Fruit fly (Drosophila melanogaster): ENCODE data around the gene Pus7.

Pus7 gene

DNA sequence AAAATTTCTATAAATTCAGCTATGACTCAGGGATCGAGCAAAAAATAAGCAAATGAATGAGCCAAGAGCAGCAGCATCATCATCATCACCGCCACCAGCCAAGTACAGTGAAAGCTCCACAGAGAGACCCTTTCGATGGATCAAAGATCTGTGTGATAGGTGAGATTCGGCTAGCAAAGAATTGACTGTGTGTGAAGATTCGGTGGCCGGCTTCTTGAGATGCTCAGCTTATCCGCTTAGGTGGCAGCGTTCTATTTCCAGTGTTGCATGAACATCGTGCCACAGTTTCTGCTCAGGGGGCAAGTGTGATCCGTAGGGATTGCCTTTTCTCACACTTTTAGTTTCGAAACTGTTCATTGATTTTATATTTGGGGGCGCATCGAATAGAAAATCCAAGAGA lies 43.3 kb downstream of the Pus7 start (continued):
- TF ChIP-seq Atf-2 (GFP tag; optimal IDR thresholded peaks at IDR 0.05) (no peak), slbo (GFP tag; IDR thresholded peaks at IDR 0.05) (0 out of 2 replicates have a peak, but pooled peaks have one; percentile 34), CG4854 (GFP tag; optimal IDR thresholded peaks at IDR 0.05) (no peak), CG16779 (GFP tag; IDR thresholded peaks at IDR 0.05) (0 out of 2 replicates have a peak, but pooled peaks have one; percentile 21), dati (GFP tag; IDR thresholded peaks at IDR 0.05) (no peak), Fer1 (GFP tag; optimal IDR thresholded peaks at IDR 0.05) (no peak), slp2 (GFP tag; optimal IDR thresholded peaks at IDR 0.05) (no peak), Nf-YB (GFP tag; optimal IDR thresholded peaks at IDR 0.05) (no peak), CG1233 (GFP tag; optimal IDR thresholded peaks at IDR 0.05) (no peak), dpn (GFP tag; optimal IDR thresholded peaks at IDR 0.05) (peak in 1 of 2 experiments; percentile 2), Lpt (GFP tag; optimal IDR thresholded peaks at IDR 0.05) (no peak), Kr (GFP tag; optimal IDR thresholded peaks at IDR 0.05) (no peak), CG18599 (GFP tag; optimal IDR thresholded peaks at IDR 0.05) (no peak), mam (GFP tag; optimal IDR thresholded peaks at IDR 0.05) (no peak), peb (GFP tag; IDR thresholded peaks at IDR 0.05) (0 out of 2 replicates have a peak, but pooled peaks have one; percentile 6), dmrt11E (tag; optimal IDR thresholded peaks at IDR 0.05) (no peak), CG30431 (GFP tag; optimal IDR thresholded peaks at IDR 0.05) (no peak), TFAM (GFP tag; optimal IDR thresholded peaks at IDR 0.05) (no peak), tgo (GFP tag; IDR thresholded peaks at IDR 0.05) (no peak), CHES-1-like (GFP tag; optimal IDR thresholded peaks at IDR 0.05) (peak; percentile 4), Dref (GFP tag; IDR thresholded peaks at IDR 0.05) (no peak), sens (GFP tag) (no peak), seq (GFP tag; IDR thresholded peaks at IDR 0.05) (no peak), ro (GFP tag; IDR thresholded peaks at IDR 0.05) (no peak), rib (GFP tag; IDR thresholded peaks at IDR 0.05) (no peak), CG34376 (GFP tag; optimal IDR thresholded peaks at IDR 0.05) (no peak), CG34224 (GFP tag; IDR thresholded peaks at IDR 0.05; ENCODE audit: partially characterized antibody) (no peak), her (GFP tag; optimal IDR thresholded peaks at IDR 0.05) (peak; percentile 13), GATAe (GFP tag; conservative IDR thresholded peaks at IDR 0.05) (no peak), stc (GFP tag; IDR thresholded peaks at IDR 0.05) (no peak), CG14667 (GFP tag; IDR thresholded peaks at IDR 0.05) (no peak), CrebB (tag; optimal IDR thresholded peaks at IDR 0.05) (no peak), bcd (GFP tag; optimal IDR thresholded peaks at IDR 0.05) (no peak), CG17568 (GFP tag; optimal IDR thresholded peaks at IDR 0.05) (no peak), CG12071 (GFP tag; optimal IDR thresholded peaks at IDR 0.05) (no peak), salm (tag; optimal IDR thresholded peaks at IDR 0.05) (no peak), sob (GFP tag; IDR thresholded peaks at IDR 0.05) (no peak), D19B (GFP tag; optimal IDR thresholded peaks at IDR 0.05) (no peak), Dek (tag; optimal IDR thresholded peaks at IDR 0.05) (no peak), CG7357 (GFP tag; IDR thresholded peaks at IDR 0.05) (no peak), Dfd (GFP tag; optimal IDR thresholded peaks at IDR 0.05) (no peak), CG8281 (tag; optimal IDR thresholded peaks at IDR 0.05) (no peak), Chrac-16 (GFP tag; optimal IDR thresholded peaks at IDR 0.05) (no peak), CG8089 (GFP tag; optimal IDR thresholded peaks at IDR 0.05) (no peak), Lim3 (GFP tag; IDR thresholded peaks at IDR 0.05) (no peak), CG15479 (GFP tag; optimal IDR thresholded peaks at IDR 0.05) (no peak), eve (GFP tag; optimal IDR thresholded peaks at IDR 0.05) (no peak), NFAT (GFP tag; IDR thresholded peaks at IDR 0.05) (0 out of 2 replicates have a peak, but pooled peaks have one; percentile 46), eyg (GFP tag; optimal IDR thresholded peaks at IDR 0.05) (no peak), Gsc (GFP tag; IDR thresholded peaks at IDR 0.05) (no peak), so (GFP tag; IDR thresholded peaks at IDR 0.05) (peak; percentile 23; the same call in 1 of the 3 replicates), Gug (GFP tag; IDR thresholded peaks at IDR 0.05) (peak; percentile 42; the same call in 2 of the 4 replicates), CG12236 (GFP tag; optimal IDR thresholded peaks at IDR 0.05) (no peak)

Data from whole organism, embryonic.